Worm (Caenorhabditis elegans): ENCODE results near the gene C15C8.4.

Gene C15C8.4

DNA sequence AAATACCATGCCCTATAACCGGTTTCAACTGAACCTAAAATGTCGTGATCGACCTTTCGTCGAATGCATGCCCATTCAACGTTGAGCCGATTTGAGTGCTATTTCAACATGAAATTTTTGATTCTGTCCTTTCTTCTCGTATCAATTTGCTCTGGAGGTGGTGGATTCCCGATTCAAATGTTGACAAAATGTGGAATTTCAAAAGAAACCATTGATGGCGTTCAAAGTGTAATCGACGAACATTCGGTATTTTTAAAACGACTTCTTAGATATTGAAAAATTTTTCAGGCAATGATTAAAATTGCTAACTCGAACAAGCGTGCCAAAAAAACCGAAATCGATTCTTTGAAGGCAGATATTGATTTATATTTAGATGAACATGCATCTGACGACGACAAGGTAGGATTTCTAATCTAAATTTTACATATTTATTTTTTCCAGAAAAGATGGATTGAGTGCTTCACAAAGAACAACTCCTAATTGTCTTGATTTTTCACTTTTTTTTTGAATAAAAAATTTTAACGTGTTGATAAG lies 20.1 kb downstream of the C15C8.4 start, which contains the start of gene R11D1.13:
Gene R11D1.13, plus strand, starts transcription at position 51 of the 534 bp plus-strand sequence.
- TF ChIP-seq nhr-25 (tag; optimal IDR thresholded peaks at IDR 0.05), result no peak
- TF ChIP-seq nhr-23 (tag; optimal IDR thresholded peaks at IDR 0.05), result no peak
- no peak for TF ChIP-seq skn-1 (tag; optimal IDR thresholded peaks at IDR 0.05)
- TF ChIP-seq unc-62 (GFP tag; optimal IDR thresholded peaks at IDR 0.05), result no peak
- no peak for TF ChIP-seq ZK546.5 (tag; optimal IDR thresholded peaks at IDR 0.05)
- TF ChIP-seq nhr-43 (tag; optimal IDR thresholded peaks at IDR 0.05; ENCODE audit: poor library complexity, severe bottlenecking), result no peak
- TF ChIP-seq ztf-4 (tag; optimal IDR thresholded peaks at IDR 0.05), result no peak

- TF ChIP-seq sea-2 (GFP tag; optimal IDR thresholded peaks at IDR 0.05) (no peak), R02D3.7 (tag; optimal IDR thresholded peaks at IDR 0.05) (no peak), hmg-11 (tag; optimal IDR thresholded peaks at IDR 0.05) (no peak), ceh-28 (tag; optimal IDR thresholded peaks at IDR 0.05) (no peak), nhr-67 (tag; optimal IDR thresholded peaks at IDR 0.05) (no peak)
These were observed 21.4 kb downstream of the C15C8.4 start, which contains the start of gene R11D1.12 for ce11 chrV:12725893-12726292. Gene R11D1.12 (minus strand): TSS chrV:12725993.

- TF ChIP-seq lsy-12 (tag; optimal IDR thresholded peaks at IDR 0.05) (no peak), tbx-2 (tag; optimal IDR thresholded peaks at IDR 0.05) (no peak), nhr-12 (tag; optimal IDR thresholded peaks at IDR 0.05) (no peak), elt-2 (tag; optimal IDR thresholded peaks at IDR 0.05) (no peak), ama-1 (optimal IDR thresholded peaks at IDR 0.05) (no peak), ztf-11 (tag; optimal IDR thresholded peaks at IDR 0.05) (no peak), ceh-28 (tag; optimal IDR thresholded peaks at IDR 0.05) (no peak), zag-1 (tag; optimal IDR thresholded peaks at IDR 0.05) (no peak), nhr-76 (tag; optimal IDR thresholded peaks at IDR 0.05) (no peak), aly-2 (tag; optimal IDR thresholded peaks at IDR 0.05) (no peak), nhr-43 (tag; optimal IDR thresholded peaks at IDR 0.05; ENCODE audit: poor library complexity, severe bottlenecking) (no peak), nhr-23 (tag; optimal IDR thresholded peaks at IDR 0.05) (no peak), egl-5 (tag; optimal IDR thresholded peaks at IDR 0.05) (no peak), unc-62 (GFP tag; optimal IDR thresholded peaks at IDR 0.05) (no peak), snpc-4 (tag; optimal IDR thresholded peaks at IDR 0.05) (no peak), nhr-67 (tag; optimal IDR thresholded peaks at IDR 0.05) (no peak), pqm-1 (tag; optimal IDR thresholded peaks at IDR 0.05) (no peak), nfya-1 (tag; optimal IDR thresholded peaks at IDR 0.05; ENCODE audit: insufficient read depth) (no peak), sea-2 (GFP tag; optimal IDR thresholded peaks at IDR 0.05) (no peak), mdl-1 (tag; optimal IDR thresholded peaks at IDR 0.05) (no peak)
These were observed 27.6 kb downstream of the C15C8.4 start, which contains the start of gene R11D1.7 for ce11 chrV:12719713-12720112. Gene R11D1.7 (plus strand): TSS chrV:12720013.

DNA sequence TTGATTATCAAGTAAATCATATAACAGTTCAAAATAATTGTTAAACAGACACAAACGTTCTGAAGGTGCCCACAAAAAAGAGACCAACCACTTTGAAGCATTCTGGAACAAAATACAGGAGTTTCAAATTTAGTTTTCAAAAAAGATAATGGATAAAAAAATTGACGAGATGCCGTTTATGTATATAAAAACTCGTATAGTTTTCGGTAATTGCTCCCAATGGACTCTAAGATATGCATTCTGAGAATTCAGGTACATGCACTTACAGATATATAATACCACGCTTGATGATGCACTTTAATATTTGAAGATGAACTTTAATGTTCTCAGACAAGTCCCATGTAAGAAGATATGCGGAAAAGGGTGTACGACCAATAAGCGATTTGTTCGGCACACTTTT lies 28.6 kb downstream of the C15C8.4 start, which contains the start of gene str-181:
Gene str-181, minus strand, starts transcription at position 101 of the 400 bp plus-strand sequence.
- TF ChIP-seq nhr-43 (tag; optimal IDR thresholded peaks at IDR 0.05; ENCODE audit: poor library complexity, severe bottlenecking), result no peak

- TF ChIP-seq eor-1 (tag; optimal IDR thresholded peaks at IDR 0.05) (no peak), snpc-4 (tag; optimal IDR thresholded peaks at IDR 0.05) (no peak), nhr-237 (tag; optimal IDR thresholded peaks at IDR 0.05) (no peak), ZK546.5 (tag; optimal IDR thresholded peaks at IDR 0.05) (no peak), pha-4 (tag; optimal IDR thresholded peaks at IDR 0.05) (no peak), nhr-28 (tag; optimal IDR thresholded peaks at IDR 0.05) (no peak), hmg-11 (tag; optimal IDR thresholded peaks at IDR 0.05) (no peak), elt-3 (tag; optimal IDR thresholded peaks at IDR 0.05) (no peak), ceh-16 (tag; optimal IDR thresholded peaks at IDR 0.05) (no peak), R02D3.7 (tag; optimal IDR thresholded peaks at IDR 0.05) (no peak), nhr-43 (tag; optimal IDR thresholded peaks at IDR 0.05; ENCODE audit: poor library complexity, severe bottlenecking) (no peak)
These were observed 30.8 kb downstream of the C15C8.4 start, which contains the start of gene str-178 for ce11 chrV:12716447-12716846. Gene str-178 (minus strand): TSS chrV:12716547.

DNA sequence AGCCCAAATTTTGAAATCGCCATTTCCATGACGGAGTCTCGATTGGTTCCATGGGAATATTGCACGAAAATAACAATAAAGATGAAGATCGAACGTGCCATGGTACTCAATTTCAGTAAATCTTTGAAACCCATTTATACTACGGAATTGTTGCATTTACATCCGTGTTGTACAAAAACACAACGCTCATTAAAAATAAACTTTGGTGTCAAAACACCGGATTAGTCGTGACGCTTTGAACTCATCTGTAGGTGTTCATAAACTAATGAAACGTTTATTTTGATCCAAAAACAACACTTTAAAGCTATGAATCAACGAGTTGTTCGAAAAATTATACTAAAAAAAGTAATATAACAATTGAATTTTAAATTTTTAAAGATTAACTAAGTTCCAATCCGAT lies 33.1 kb downstream of the C15C8.4 start, which contains the start of gene R11D1.4:
Gene R11D1.4, minus strand, starts transcription at position 101 of the 400 bp plus-strand sequence.
- TF ChIP-seq ceh-16 (tag; optimal IDR thresholded peaks at IDR 0.05) (no peak), jun-1 (tag; optimal IDR thresholded peaks at IDR 0.05) (no peak), hmg-11 (tag; optimal IDR thresholded peaks at IDR 0.05) (no peak), egl-27 (tag; optimal IDR thresholded peaks at IDR 0.05) (no peak), nhr-23 (tag; optimal IDR thresholded peaks at IDR 0.05) (no peak), elt-2 (tag; optimal IDR thresholded peaks at IDR 0.05) (no peak), fkh-10 (GFP tag; optimal IDR thresholded peaks at IDR 0.05) (no peak), nhr-28 (tag; optimal IDR thresholded peaks at IDR 0.05) (no peak), lin-39 (tag; optimal IDR thresholded peaks at IDR 0.05) (no peak), mml-1 (tag; optimal IDR thresholded peaks at IDR 0.05) (no peak), elt-1 (tag; optimal IDR thresholded peaks at IDR 0.05) (no peak), nhr-67 (tag; optimal IDR thresholded peaks at IDR 0.05) (no peak), R02D3.7 (tag; optimal IDR thresholded peaks at IDR 0.05) (no peak), sea-2 (GFP tag; optimal IDR thresholded peaks at IDR 0.05) (no peak), daf-12 (tag; optimal IDR thresholded peaks at IDR 0.05) (no peak), pha-4 (tag; optimal IDR thresholded peaks at IDR 0.05) (no peak)

Measured in whole organism, L3 larva.